Fruit fly (Drosophila melanogaster) whole organism, pupa: ENCODE data around the gene Kebab.
A peak's percentile ranks its signal among the peaks of the same experiment; 100 is the strongest.

Experiments used
- CG10348 ChIP-seq: fragments of 200-800 bp; sonication (Bioruptor generic); IDR thresholded peaks from 2 replicates; pipeline ENCODE4 v1.3.6; 2022; ENCODE audit warnings: missing biosample characterization, missing genetic modification characterization
- CG12605 ChIP-seq: fragments of 200-800 bp; sonication (Bioruptor generic); IDR thresholded peaks from 2 replicates; pipeline ENCODE4 v1.3.6; 2022; ENCODE audit warnings: missing biosample characterization, missing genetic modification characterization
- CG13204 ChIP-seq: fragments of 200-800 bp; sonication (Bioruptor generic); optimal IDR thresholded peaks from 2 replicates; lab custom pipeline; 2018; ENCODE audit warnings: missing biosample characterization, mild to moderate bottlenecking, missing genetic modification characterization, moderate library complexity
- CG14655 ChIP-seq: fragments of 200-800 bp; sonication (Bioruptor generic); optimal IDR thresholded peaks from 3 replicates; lab custom pipeline; 2017; ENCODE audit warnings: mild to moderate bottlenecking, missing biosample characterization, missing genetic modification reagents, missing genetic modification characterization
- CG15710 ChIP-seq: fragments of 200-800 bp; sonication (Bioruptor generic); optimal IDR thresholded peaks from 2 replicates; lab custom pipeline; 2018; ENCODE audit warnings: missing biosample characterization, mild to moderate bottlenecking, missing genetic modification characterization, moderate library complexity
- CG17806 ChIP-seq: fragments of 200-800 bp; sonication (Bioruptor generic); optimal IDR thresholded peaks from 2 replicates; lab custom pipeline; 2018; ENCODE audit warnings: missing biosample characterization, mild to moderate bottlenecking, missing genetic modification characterization, moderate library complexity
- CG32121 ChIP-seq: fragments of 200-800 bp; sonication (Bioruptor generic); IDR thresholded peaks from 2 replicates; pipeline ENCODE4 v1.3.6; 2022; ENCODE audit warnings: missing biosample characterization, missing genetic modification characterization
- CG34367 ChIP-seq: fragments of 200-800 bp; sonication (Bioruptor generic); optimal IDR thresholded peaks from 2 replicates; lab custom pipeline; 2018; ENCODE audit warnings: missing biosample characterization, mild to moderate bottlenecking, missing genetic modification characterization
- CG4496 ChIP-seq: fragments of 200-800 bp; sonication (Bioruptor generic); IDR thresholded peaks from 3 replicates; pipeline ENCODE4 v1.3.6; 2022; ENCODE audit warnings: missing biosample characterization, missing genetic modification characterization
- CG8159 ChIP-seq: fragments of 200-800 bp; sonication (Bioruptor generic); optimal IDR thresholded peaks from 3 replicates; lab custom pipeline; 2018; ENCODE audit warnings: missing biosample characterization, mild to moderate bottlenecking, missing genetic modification characterization, moderate library complexity
- CG8301 ChIP-seq: fragments of 200-800 bp; sonication (Bioruptor generic); optimal IDR thresholded peaks from 2 replicates; lab custom pipeline; 2018; ENCODE audit warnings: missing biosample characterization, mild to moderate bottlenecking, missing genetic modification characterization
- CG9948 ChIP-seq: fragments of 200-800 bp; sonication (Bioruptor generic); optimal IDR thresholded peaks from 2 replicates; lab custom pipeline; 2018; ENCODE audit warnings: missing biosample characterization, mild to moderate bottlenecking, missing genetic modification characterization, moderate library complexity
- D1 ChIP-seq: fragments of 200-800 bp; sonication (Bioruptor generic); optimal IDR thresholded peaks from 2 replicates; lab custom pipeline; 2018; ENCODE audit warnings: missing biosample characterization, mild to moderate bottlenecking, missing genetic modification characterization, moderate library complexity
- EcR ChIP-seq: fragments of 200-800 bp; sonication (Bioruptor generic); optimal IDR thresholded peaks from 3 replicates; lab custom pipeline; 2019; ENCODE audit warnings: missing biosample characterization, missing genetic modification characterization, mild to moderate bottlenecking, moderate library complexity, missing genetic modification reagents
- Ets98B ChIP-seq: fragments of 200-800 bp; sonication (Bioruptor generic); IDR thresholded peaks from 2 replicates; pipeline ENCODE4 v1.3.6; 2022; ENCODE audit warnings: missing biosample characterization, missing genetic modification characterization
- Pif1A ChIP-seq: fragments of 200-800 bp; sonication (Bioruptor generic); optimal IDR thresholded peaks from 3 replicates; lab custom pipeline; 2016; ENCODE audit warnings: missing biosample characterization, missing genetic modification characterization
- Pif1B ChIP-seq: fragments of 200-800 bp; sonication (Bioruptor generic); optimal IDR thresholded peaks from 3 replicates; lab custom pipeline; 2016; ENCODE audit warnings: missing biosample characterization, missing genetic modification characterization
- Snoo ChIP-seq: fragments of 200-800 bp; sonication (Bioruptor generic); optimal IDR thresholded peaks from 3 replicates; lab custom pipeline; 2017; ENCODE audit warnings: missing biosample characterization, mild to moderate bottlenecking, missing genetic modification characterization, inconsistent platforms
- fd96Ca ChIP-seq: fragments of 200-800 bp; sonication (Bioruptor generic); IDR thresholded peaks from 3 replicates; pipeline ENCODE4 v1.3.6; 2022; ENCODE audit warnings: missing biosample characterization, missing genetic modification characterization
- gl ChIP-seq: fragments of 200-800 bp; sonication (Bioruptor generic); optimal IDR thresholded peaks from 2 replicates; lab custom pipeline; 2018; ENCODE audit warnings: missing biosample characterization, mild to moderate bottlenecking, missing genetic modification characterization
- rn ChIP-seq: fragments of 200-800 bp; sonication (Bioruptor generic); IDR thresholded peaks from 2 replicates; pipeline ENCODE4 v1.3.6; 2022; ENCODE audit warnings: missing biosample characterization, missing genetic modification characterization

Kebab gene

dm6 chr2L:2054289-2054688, 9.0 kb downstream of the Kebab start, which contains the start of gene Or22c:
TSS of gene Or22c (plus strand) at chr2L:2054589.
- TF ChIP-seq rn (GFP tag; lab: Robert Waterston, UW) (no peak), Pif1A (GFP tag; lab: Kevin White, UChicago) (no peak), D1 (no peak), CG9948 (tag; lab: Kevin White, UChicago) (no peak), CG34367 (no peak)

DNA sequence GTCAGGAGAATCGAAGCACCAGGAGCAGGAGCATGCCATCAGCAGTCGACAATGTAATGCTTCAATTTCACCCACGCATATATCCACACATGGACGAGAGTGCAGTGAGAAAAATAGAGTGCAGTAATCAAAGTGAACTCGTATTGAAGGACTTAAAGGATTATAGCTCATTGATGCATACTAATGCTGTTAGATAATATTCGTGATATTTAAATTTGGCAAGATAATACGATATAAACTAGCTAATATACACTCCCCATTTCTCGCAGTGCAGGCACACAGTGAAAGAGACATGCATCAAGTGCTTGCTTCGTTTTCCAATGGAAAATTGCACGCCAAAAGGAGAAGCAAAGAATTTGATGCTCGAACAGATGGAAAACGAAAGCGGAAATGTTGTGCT, 27.7 kb downstream of the Kebab start:
- TF ChIP-seq CG34367 (peak; percentile 43), fd96Ca (GFP tag; lab: Robert Waterston, UW) (0 out of 3 replicates have a peak, but pooled peaks have one; percentile 28), rn (GFP tag; lab: Robert Waterston, UW) (no peak), EcR (GFP tag; lab: Kevin White, UChicago) (no peak), CG8159 (tag; lab: Kevin White, UChicago) (peak; percentile 65), CG14655 (peak; percentile 36), Pif1B (GFP tag; lab: Kevin White, UChicago) (peak; percentile 2), CG4496 (GFP tag; lab: Robert Waterston, UW) (no peak), CG15710 (tag; lab: Kevin White, UChicago) (peak; percentile 53), Snoo (no peak), CG12605 (GFP tag; lab: Robert Waterston, UW) (no peak), D1 (no peak), Pif1A (GFP tag; lab: Kevin White, UChicago) (peak; percentile 33), CG8301 (tag; lab: Kevin White, UChicago) (no peak), CG32121 (GFP tag; lab: Robert Waterston, UW) (no peak), CG10348 (GFP tag; lab: Robert Waterston, UW) (no peak), CG17806 (tag; lab: Kevin White, UChicago) (no peak), gl (tag; lab: Kevin White, UChicago) (no peak), CG13204 (peak; percentile 2), Ets98B (GFP tag; lab: Robert Waterston, UW) (no peak), CG9948 (tag; lab: Kevin White, UChicago) (peak; percentile 40)

dm6 chr2L:2079619-2080018, 34.3 kb downstream of the Kebab start, which contains the start of gene CG12674:
TSS of gene CG12674 (plus strand) at chr2L:2079919.
- TF ChIP-seq CG17806 (tag; lab: Kevin White, UChicago) (no peak), CG9948 (tag; lab: Kevin White, UChicago) (no peak), Pif1B (GFP tag; lab: Kevin White, UChicago) (no peak), CG32121 (GFP tag; lab: Robert Waterston, UW) (no peak), gl (tag; lab: Kevin White, UChicago) (no peak), rn (GFP tag; lab: Robert Waterston, UW) (no peak), CG34367 (no peak), Pif1A (GFP tag; lab: Kevin White, UChicago) (no peak), fd96Ca (GFP tag; lab: Robert Waterston, UW) (no peak), CG13204 (no peak), Snoo (no peak), EcR (GFP tag; lab: Kevin White, UChicago) (no peak), CG15710 (tag; lab: Kevin White, UChicago) (no peak)

DNA sequence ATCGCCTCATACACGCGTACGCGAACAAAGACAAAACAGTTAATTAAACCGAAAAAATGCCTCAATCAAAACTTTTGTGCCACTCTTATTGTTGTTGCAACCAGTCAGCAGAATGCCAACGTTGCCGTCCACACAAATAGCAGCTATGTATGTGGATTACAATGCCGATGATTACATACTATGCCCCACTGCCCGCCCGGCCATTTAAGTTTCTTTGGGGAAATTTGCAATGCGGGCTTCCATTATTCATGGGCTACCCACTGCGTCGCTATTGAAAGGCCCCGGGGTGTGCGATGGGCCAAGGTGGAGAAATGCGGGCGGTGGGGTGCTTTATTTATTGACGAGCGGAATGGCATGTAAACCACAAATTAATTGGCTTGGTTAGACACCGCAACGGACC, 39.1 kb downstream of the Kebab start:
- TF ChIP-seq CG4496 (GFP tag; lab: Robert Waterston, UW) (0 out of 3 replicates have a peak, but pooled peaks have one; percentile 44), CG32121 (GFP tag; lab: Robert Waterston, UW) (no peak), CG10348 (GFP tag; lab: Robert Waterston, UW) (no peak), CG12605 (GFP tag; lab: Robert Waterston, UW) (no peak), fd96Ca (GFP tag; lab: Robert Waterston, UW) (peak; percentile 52; the same call in 1 of the 3 replicates), CG14655 (no peak), rn (GFP tag; lab: Robert Waterston, UW) (0 out of 2 replicates have a peak, but pooled peaks have one; percentile 43)

dm6 chr2L:2090235-2090634, 44.9 kb downstream of the Kebab start:
- TF ChIP-seq rn (GFP tag; lab: Robert Waterston, UW) = no peak
- TF ChIP-seq CG8159 (tag; lab: Kevin White, UChicago) = peak; percentile 8
- TF ChIP-seq CG34367 = no peak
